Fruit fly (Drosophila melanogaster) whole organism, embryonic: ENCODE data around the gene CG12301.

Experiments used
- Ada2b ChIP-seq: fragments of 200-800 bp; sonication (Bioruptor generic); IDR thresholded peaks from 2 replicates; pipeline ENCODE4 v1.3.6; 2022; ENCODE audit warnings: missing biosample characterization, missing genetic modification characterization
- Bdp1 ChIP-seq: fragments of 200-800 bp; sonication (Bioruptor generic); optimal IDR thresholded peaks from 3 replicates; lab custom pipeline; 2016; ENCODE audit warnings: missing biosample characterization, missing genetic modification characterization
- Bteb2 ChIP-seq: fragments of 200-800 bp; sonication (Bioruptor generic); optimal IDR thresholded peaks from 2 replicates; lab custom pipeline; 2016; ENCODE audit warnings: missing biosample characterization, missing genetic modification characterization
- CG10321 ChIP-seq: fragments of 200-800 bp; sonication (Bioruptor generic); IDR thresholded peaks from 2 replicates; pipeline ENCODE4 v1.3.6; 2022; ENCODE audit warnings: missing biosample characterization, missing genetic modification characterization
- CG11504 ChIP-seq: fragments of 200-800 bp; sonication (Bioruptor generic); optimal IDR thresholded peaks from 3 replicates; lab custom pipeline; 2019; ENCODE audit warnings: missing biosample characterization, mild to moderate bottlenecking, missing genetic modification characterization, moderate library complexity
- CG11695 ChIP-seq: fragments of 200-800 bp; sonication (Bioruptor generic); IDR thresholded peaks from 3 replicates; pipeline ENCODE4 v1.3.6; 2022; ENCODE audit warnings: missing biosample characterization, missing genetic modification characterization
- CG11723 ChIP-seq: fragments of 200-800 bp; sonication (Bioruptor generic); optimal IDR thresholded peaks from 2 replicates; lab custom pipeline; 2017; ENCODE audit warnings: missing biosample characterization, mild to moderate bottlenecking, missing genetic modification characterization
- CG12219 ChIP-seq: fragments of 200-800 bp; sonication (Bioruptor generic); optimal IDR thresholded peaks from 3 replicates; lab custom pipeline; 2018; ENCODE audit warnings: missing biosample characterization, mild to moderate bottlenecking, missing genetic modification characterization
- CG12236 ChIP-seq: fragments of 200-800 bp; sonication (Bioruptor generic); optimal IDR thresholded peaks from 2 replicates; lab custom pipeline; 2016; ENCODE audit warnings: missing biosample characterization, missing genetic modification characterization
- CG12391 ChIP-seq: fragments of 200-800 bp; sonication (Bioruptor generic); optimal IDR thresholded peaks from 3 replicates; lab custom pipeline; 2018; ENCODE audit warnings: missing biosample characterization, mild to moderate bottlenecking, missing genetic modification characterization, moderate library complexity
- CG12659 ChIP-seq: fragments of 200-800 bp; sonication (Bioruptor generic); optimal IDR thresholded peaks from 3 replicates; lab custom pipeline; 2017; ENCODE audit warnings: mild to moderate bottlenecking, missing biosample characterization, missing genetic modification reagents, missing genetic modification characterization
- CG14667 ChIP-seq: fragments of 200-800 bp; sonication (Bioruptor generic); IDR thresholded peaks from 2 replicates; pipeline ENCODE4 v1.3.6; 2022; ENCODE audit warnings: missing biosample characterization, missing genetic modification characterization
- CG14710 ChIP-seq: fragments of 200-800 bp; sonication (Bioruptor generic); optimal IDR thresholded peaks from 3 replicates; lab custom pipeline; 2019; ENCODE audit warnings: missing biosample characterization, mild to moderate bottlenecking, missing genetic modification characterization, moderate library complexity
- CG14860 ChIP-seq: fragments of 200-800 bp; sonication (Bioruptor generic); IDR thresholded peaks from 3 replicates; pipeline ENCODE4 v1.3.6; 2022; ENCODE audit warnings: missing biosample characterization, missing genetic modification characterization; ENCODE audit not compliant: partially characterized antibody
- CG1647 ChIP-seq: fragments of 200-800 bp; sonication (Bioruptor generic); optimal IDR thresholded peaks from 3 replicates; lab custom pipeline; 2016; ENCODE audit warnings: missing biosample characterization, missing genetic modification characterization
- CG2678 ChIP-seq: fragments of 200-800 bp; sonication (Bioruptor generic); optimal IDR thresholded peaks from 3 replicates; lab custom pipeline; 2019; ENCODE audit warnings: missing biosample characterization, mild to moderate bottlenecking, missing genetic modification characterization, moderate library complexity
- CG30403 ChIP-seq: fragments of 200-800 bp; sonication (Bioruptor generic); optimal IDR thresholded peaks from 3 replicates; lab custom pipeline; 2016; ENCODE audit warnings: missing biosample characterization, missing genetic modification characterization
- CG32767 ChIP-seq: fragments of 200-800 bp; sonication (Bioruptor generic); IDR thresholded peaks from 2 replicates; pipeline ENCODE4 v1.3.6; 2022; ENCODE audit warnings: missing biosample characterization, missing genetic modification characterization
- CG3726 ChIP-seq: fragments of 200-800 bp; sonication (Bioruptor generic); IDR thresholded peaks from 3 replicates; pipeline ENCODE4, ENCODE4 v1.3.6; 2022; ENCODE audit warnings: missing biosample characterization, missing genetic modification characterization
- CG4424 ChIP-seq: fragments of 200-800 bp; sonication (Bioruptor generic); optimal IDR thresholded peaks from 3 replicates; lab custom pipeline; 2016; ENCODE audit warnings: missing biosample characterization, missing genetic modification characterization
- CG4730 ChIP-seq: fragments of 200-800 bp; sonication (Bioruptor generic); IDR thresholded peaks from 2 replicates; pipeline ENCODE4 v1.3.6; 2022; ENCODE audit warnings: missing biosample characterization, missing genetic modification characterization
- CG7928 ChIP-seq: fragments of 200-800 bp; sonication (Bioruptor generic); optimal IDR thresholded peaks from 2 replicates; lab custom pipeline; 2017; ENCODE audit warnings: missing biosample characterization, mild to moderate bottlenecking, missing genetic modification characterization
- CG9609 ChIP-seq: fragments of 200-800 bp; sonication (Bioruptor generic); optimal IDR thresholded peaks from 3 replicates; lab custom pipeline; 2016; ENCODE audit warnings: missing biosample characterization, missing genetic modification characterization
- CHES-1-like ChIP-seq: fragments of 200-800 bp; sonication (Bioruptor generic); optimal IDR thresholded peaks from 2 replicates; lab custom pipeline; 2016; ENCODE audit warnings: missing biosample characterization, missing genetic modification characterization
- CoRest ChIP-seq: fragments of 200-800 bp; sonication (Bioruptor generic); optimal IDR thresholded peaks from 3 replicates; lab custom pipeline; 2018; ENCODE audit warnings: missing biosample characterization, mild to moderate bottlenecking, missing genetic modification characterization, moderate library complexity
- D19A ChIP-seq: fragments of 200-800 bp; optimal IDR thresholded peaks from 3 replicates; lab custom pipeline; 2019; ENCODE audit warnings: missing biosample characterization, mild to moderate bottlenecking, missing genetic modification characterization, moderate library complexity
- Dad ChIP-seq: fragments of 200-800 bp; sonication (Bioruptor generic); optimal IDR thresholded peaks from 3 replicates; lab custom pipeline; 2016; ENCODE audit warnings: missing biosample characterization, missing genetic modification characterization
- Fer1 ChIP-seq: fragments of 200-800 bp; sonication (Bioruptor generic); optimal IDR thresholded peaks from 2 replicates; lab custom pipeline; 2017; ENCODE audit warnings: missing biosample characterization, mild to moderate bottlenecking, missing genetic modification characterization
- Hmr ChIP-seq: fragments of 200-800 bp; sonication (Bioruptor generic); optimal IDR thresholded peaks from 3 replicates; lab custom pipeline; 2017; ENCODE audit warnings: mild to moderate bottlenecking, missing biosample characterization, missing genetic modification reagents, missing genetic modification characterization
- Hr39 ChIP-seq: fragments of >200 bp; optimal IDR thresholded peaks from 2 replicates; lab custom pipeline; 2017
- Lpt ChIP-seq: fragments of >200 bp; optimal IDR thresholded peaks from 2 replicates; lab custom pipeline; 2018; ENCODE audit warnings: missing biosample characterization, missing genetic modification characterization
- MTF-1 ChIP-seq: fragments of 200-800 bp; sonication (Bioruptor generic); optimal IDR thresholded peaks from 2 replicates; lab custom pipeline; 2018; ENCODE audit warnings: missing biosample characterization, mild to moderate bottlenecking, missing genetic modification characterization, borderline replicate concordance
- Med ChIP-seq: fragments of 200-800 bp; sonication (Bioruptor generic); peaks from one replicate; lab custom pipeline; 2016; ENCODE audit warnings: missing biosample characterization, missing genetic modification characterization, mild to moderate bottlenecking, inconsistent platforms, moderate library complexity
- NC2α ChIP-seq: fragments of 200-800 bp; sonication (Bioruptor generic); optimal IDR thresholded peaks from 2 replicates; lab custom pipeline; 2016; ENCODE audit warnings: missing biosample characterization, missing genetic modification characterization
- Spps ChIP-seq: fragments of 200-800 bp; sonication (Bioruptor generic); optimal IDR thresholded peaks from 2 replicates; lab custom pipeline; 2018; ENCODE audit warnings: missing biosample characterization, mild to moderate bottlenecking, missing genetic modification characterization
- Taf1 ChIP-seq: fragments of 200-800 bp; sonication (Bioruptor generic); IDR thresholded peaks from 2 replicates; pipeline ENCODE4 v1.3.6; 2022; ENCODE audit warnings: missing biosample characterization, missing genetic modification characterization
- chn ChIP-seq: fragments of 200-800 bp; sonication (Bioruptor generic); optimal IDR thresholded peaks from 2 replicates; lab custom pipeline; 2016; ENCODE audit warnings: missing biosample characterization, missing genetic modification characterization
- dimm ChIP-seq: fragments of 200-800 bp; sonication (Bioruptor generic); IDR thresholded peaks from 2 replicates; pipeline ENCODE4 v1.3.6; 2022; ENCODE audit warnings: missing biosample characterization, missing genetic modification characterization
- dm ChIP-seq: fragments of 200-800 bp; sonication (Bioruptor generic); optimal IDR thresholded peaks from 3 replicates; lab custom pipeline; 2016; ENCODE audit warnings: missing biosample characterization, missing genetic modification characterization
- dpn ChIP-seq, 2 experiments: fragments of 200-800 bp; sonication (Bioruptor generic); optimal IDR thresholded peaks; 3 replicates each; lab custom pipeline; 2016; ENCODE audit warnings: missing biosample characterization in 2 of 2, missing genetic modification characterization in 2 of 2
- fd102C ChIP-seq: fragments of 200-800 bp; sonication (Bioruptor generic); optimal IDR thresholded peaks from 2 replicates; lab custom pipeline; 2018; ENCODE audit warnings: missing biosample characterization, mild to moderate bottlenecking, missing genetic modification characterization, moderate library complexity
- gcm ChIP-seq: fragments of 200-800 bp; sonication (Bioruptor generic); optimal IDR thresholded peaks from 2 replicates; lab custom pipeline; 2019; ENCODE audit warnings: missing biosample characterization, mild to moderate bottlenecking, missing genetic modification characterization, moderate library complexity
- gcm2 ChIP-seq: fragments of 200-800 bp; sonication (Bioruptor generic); optimal IDR thresholded peaks from 2 replicates; lab custom pipeline; 2016; ENCODE audit warnings: missing biosample characterization, missing genetic modification characterization
- jumu ChIP-seq: fragments of 200-800 bp; sonication (Bioruptor generic); optimal IDR thresholded peaks from 3 replicates; lab custom pipeline; 2016; ENCODE audit warnings: missing biosample characterization, missing genetic modification characterization
- nmo ChIP-seq: fragments of 200-800 bp; sonication (Bioruptor generic); optimal IDR thresholded peaks from 2 replicates; lab custom pipeline; 2018; ENCODE audit warnings: missing biosample characterization, mild to moderate bottlenecking, missing genetic modification characterization, moderate library complexity
- oc ChIP-seq: fragments of 200-800 bp; sonication (Bioruptor generic); optimal IDR thresholded peaks from 2 replicates; lab custom pipeline; 2018; ENCODE audit warnings: missing biosample characterization, mild to moderate bottlenecking, missing genetic modification characterization, moderate library complexity
- onecut ChIP-seq: fragments of 200-800 bp; sonication (Bioruptor generic); IDR thresholded peaks from 2 replicates; pipeline ENCODE4 v1.3.6; 2022; ENCODE audit warnings: missing biosample characterization, missing genetic modification characterization
- pros ChIP-seq: fragments of 200-800 bp; sonication (Bioruptor generic); optimal IDR thresholded peaks from 3 replicates; lab custom pipeline; 2019; ENCODE audit warnings: missing biosample characterization, mild to moderate bottlenecking, missing genetic modification characterization, moderate library complexity
- scrt ChIP-seq: fragments of 200-800 bp; sonication (Bioruptor generic); optimal IDR thresholded peaks from 2 replicates; lab custom pipeline; 2018; ENCODE audit warnings: missing biosample characterization, mild to moderate bottlenecking, missing genetic modification characterization, moderate library complexity
- slou ChIP-seq: fragments of 200-800 bp; sonication (Bioruptor generic); optimal IDR thresholded peaks from 3 replicates; lab custom pipeline; 2016; ENCODE audit warnings: missing biosample characterization, missing genetic modification characterization
- trh ChIP-seq: fragments of 200-800 bp; sonication (Bioruptor generic); optimal IDR thresholded peaks from 2 replicates; lab custom pipeline; 2016; ENCODE audit warnings: missing biosample characterization, missing genetic modification characterization
- unpg ChIP-seq: fragments of 200-800 bp; sonication (Bioruptor generic); optimal IDR thresholded peaks from 3 replicates; lab custom pipeline; 2018; ENCODE audit warnings: missing biosample characterization, mild to moderate bottlenecking, missing genetic modification characterization, moderate library complexity

The CG12301 gene

DNA sequence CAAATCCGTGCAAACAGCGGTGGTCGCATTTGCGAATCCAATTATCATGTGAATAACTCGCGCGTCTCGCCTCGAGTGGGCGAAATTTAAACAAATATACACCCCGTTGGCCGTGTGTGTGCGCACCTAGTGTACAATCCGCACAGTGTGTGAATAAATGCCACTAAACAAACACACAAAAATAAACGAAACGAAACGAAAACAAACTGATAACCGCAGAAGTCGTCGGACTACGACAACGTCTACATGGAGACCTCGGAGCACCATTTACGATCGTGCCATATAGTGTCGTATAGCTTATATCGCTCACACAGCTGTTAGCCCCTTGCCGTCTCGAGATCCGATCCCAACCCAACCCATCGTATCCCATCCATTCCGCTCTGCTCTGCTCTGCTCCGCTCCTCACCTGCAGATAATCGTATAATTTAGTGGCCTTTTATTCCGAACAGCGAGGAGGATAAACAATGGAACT is 14.1 kb upstream of the CG12301 start (continued):
- TF ChIP-seq pros: peak; percentile 23
- 0 out of 2 replicates have a peak, but pooled peaks have one; percentile 22 for TF ChIP-seq CG10321 (GFP tag; lab: Robert Waterston, UW)
- TF ChIP-seq CG14667 (GFP tag; lab: Robert Waterston, UW): no peak
- TF ChIP-seq dm: no peak
- no peak for TF ChIP-seq CG14860 (GFP tag; lab: Robert Waterston, UW)
- no peak for TF ChIP-seq chn (GFP tag; lab: Kevin White, UChicago)
- no peak for TF ChIP-seq oc (tag; lab: Kevin White, UChicago)
- TF ChIP-seq slou (GFP tag; lab: Kevin White, UChicago): no peak
- TF ChIP-seq onecut: peak; percentile 67
- TF ChIP-seq CG1647 (GFP tag; lab: Kevin White, UChicago): peak; percentile 30
- no peak for TF ChIP-seq CoRest (tag; lab: Kevin White, UChicago)
- no peak for TF ChIP-seq dpn (GFP tag; optimal IDR thresholded peaks at IDR 0.05; lab: Kevin White, UChicago)
- peak; percentile 14 for TF ChIP-seq CG12391 (tag; lab: Kevin White, UChicago)
- TF ChIP-seq CG11695 (GFP tag; lab: Robert Waterston, UW): peak; percentile 78
- no peak for TF ChIP-seq gcm2
- peak; percentile 8 for TF ChIP-seq Bteb2 (GFP tag; lab: Kevin White, UChicago)
- no peak for TF ChIP-seq Spps (tag; lab: Kevin White, UChicago)
- TF ChIP-seq CG11723 (GFP tag; lab: Kevin White, UChicago): no peak
- no peak for TF ChIP-seq Lpt
- no peak for TF ChIP-seq CG2678 (tag; lab: Kevin White, UChicago)
- TF ChIP-seq gcm: peak; percentile 55
- TF ChIP-seq nmo: no peak
- peak; percentile 67 for TF ChIP-seq MTF-1
- no peak; the same call in 1 of the 2 replicates for TF ChIP-seq CG32767 (GFP tag; lab: Robert Waterston, UW)
- peak; percentile 41 for TF ChIP-seq CG12659
- TF ChIP-seq CG3726 (GFP tag; lab: Robert Waterston, UW): no peak
- peak; percentile 91 for TF ChIP-seq Hmr (GFP tag; lab: Kevin White, UChicago)
- no peak for TF ChIP-seq trh (GFP tag; lab: Kevin White, UChicago)
- peak; percentile 3 for TF ChIP-seq Bdp1
- no peak for TF ChIP-seq CG11504 (tag; lab: Kevin White, UChicago)
- TF ChIP-seq Hr39 (lab: Kevin White, UChicago): no peak
- peak; percentile 78 for TF ChIP-seq CG12219 (GFP tag; lab: Kevin White, UChicago)
- TF ChIP-seq Ada2b (GFP tag; lab: Robert Waterston, UW): no peak
- peak; percentile 87 for TF ChIP-seq CHES-1-like (GFP tag; lab: Kevin White, UChicago)
- no peak for TF ChIP-seq Taf1 (GFP tag; lab: Robert Waterston, UW)
- no peak for TF ChIP-seq CG30403 (GFP tag; lab: Kevin White, UChicago)
- peak; percentile 57 for TF ChIP-seq CG7928
- peak; percentile 42 for TF ChIP-seq jumu (GFP tag; lab: Kevin White, UChicago)
- TF ChIP-seq Dad (GFP tag; lab: Kevin White, UChicago): peak; percentile 22
- TF ChIP-seq fd102C (GFP tag; lab: Kevin White, UChicago): no peak
- peak; percentile 57 for TF ChIP-seq scrt (GFP tag; lab: Kevin White, UChicago)
- peak; percentile 96 for TF ChIP-seq Med (GFP tag; lab: Kevin White, UChicago)
- TF ChIP-seq unpg (GFP tag; lab: Kevin White, UChicago): peak; percentile 64
- peak; percentile 29 for TF ChIP-seq CG14710
- TF ChIP-seq NC2α: no peak
- TF ChIP-seq CG9609 (GFP tag; lab: Kevin White, UChicago): no peak
- peak; percentile 25 for TF ChIP-seq CG12236 (GFP tag; lab: Kevin White, UChicago)
- TF ChIP-seq Fer1: peak; percentile 90
- no peak for TF ChIP-seq dimm
- no peak for TF ChIP-seq CG4730
- TF ChIP-seq CG4424 (GFP tag; lab: Kevin White, UChicago): no peak
- no peak for TF ChIP-seq D19A (tag; lab: Kevin White, UChicago)
